Worm (Caenorhabditis elegans): ENCODE results near the gene W10D9.1.

Gene W10D9.1

DNA sequence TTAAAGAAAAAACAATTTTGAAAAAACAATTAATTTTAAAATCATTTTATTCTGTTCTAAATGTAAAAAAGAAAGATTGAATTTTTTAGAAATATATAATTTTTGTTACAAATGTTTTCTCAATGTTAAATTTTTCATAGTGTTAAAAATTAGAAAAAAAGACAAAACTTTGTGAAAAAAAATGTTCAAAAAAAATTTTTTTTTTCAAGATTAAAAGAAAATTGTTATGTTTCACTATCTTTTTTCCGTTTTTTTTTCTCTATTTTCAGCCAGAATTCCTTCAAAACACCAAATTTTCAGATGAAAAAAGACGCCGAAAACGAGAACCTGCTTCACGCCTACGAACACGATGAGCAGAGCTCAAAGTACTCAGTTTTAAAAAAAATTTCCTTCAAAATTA lies 40.4 kb downstream of the W10D9.1 start, which contains the start of gene sms-5:
Gene sms-5 (plus strand): TSS at position 301 of the 400 bp plus-strand sequence.
- no peak for TF ChIP-seq nhr-232 (tag; optimal IDR thresholded peaks at IDR 0.05)
- no peak for TF ChIP-seq elt-4 (tag; optimal IDR thresholded peaks at IDR 0.05)
- TF ChIP-seq hlh-13 (GFP tag; optimal IDR thresholded peaks at IDR 0.05): no peak
- no peak for TF ChIP-seq lim-6 (tag; optimal IDR thresholded peaks at IDR 0.05)
- TF ChIP-seq tbx-2 (tag; optimal IDR thresholded peaks at IDR 0.05): no peak
- no peak for TF ChIP-seq hlh-6 (tag; optimal IDR thresholded peaks at IDR 0.05)
- TF ChIP-seq unc-55 (GFP tag; optimal IDR thresholded peaks at IDR 0.05): no peak
- no peak for TF ChIP-seq dve-1 (tag; optimal IDR thresholded peaks at IDR 0.05)
- TF ChIP-seq ceh-14 (tag; optimal IDR thresholded peaks at IDR 0.05): no peak
- no peak for TF ChIP-seq ztf-16 (tag; optimal IDR thresholded peaks at IDR 0.05)

DNA sequence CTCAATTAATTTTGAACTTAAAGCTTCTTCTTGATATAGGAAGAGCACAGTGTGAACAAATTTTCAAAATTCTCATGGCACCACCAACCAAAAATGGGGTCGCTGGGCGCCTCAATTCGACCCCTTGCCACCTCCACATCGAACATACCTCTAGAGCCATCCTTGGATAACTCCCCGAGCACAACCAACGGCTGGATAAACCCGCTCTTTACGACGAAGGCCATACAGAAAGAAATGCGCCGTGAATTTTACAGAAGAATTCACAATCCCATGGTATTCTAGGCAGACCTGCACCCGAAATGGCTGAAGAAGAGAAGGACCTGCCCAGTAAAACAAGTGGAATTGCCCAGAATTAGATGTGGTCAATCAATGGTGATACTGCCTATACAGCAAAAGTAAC lies 47.9 kb downstream of the W10D9.1 start:
- TF ChIP-seq ets-4 (tag; optimal IDR thresholded peaks at IDR 0.05) (no peak), elt-2 (tag; optimal IDR thresholded peaks at IDR 0.05) (no peak), tbx-2 (tag; optimal IDR thresholded peaks at IDR 0.05) (no peak), dmd-4 (tag; optimal IDR thresholded peaks at IDR 0.05; ENCODE audit: borderline replicate concordance) (no peak), rnt-1 (tag; optimal IDR thresholded peaks at IDR 0.05) (no peak), ceh-48 (tag; optimal IDR thresholded peaks at IDR 0.05) (no peak), npax-4 (tag; optimal IDR thresholded peaks at IDR 0.05) (no peak), T23F11.4 (GFP tag; optimal IDR thresholded peaks at IDR 0.05) (no peak), hlh-30 (tag; optimal IDR thresholded peaks at IDR 0.05; ENCODE audit: insufficient read depth) (no peak), ztf-16 (tag; optimal IDR thresholded peaks at IDR 0.05) (no peak), mec-3 (tag; optimal IDR thresholded peaks at IDR 0.05; ENCODE audit: borderline replicate concordance) (no peak), pha-4 (tag; optimal IDR thresholded peaks at IDR 0.05) (no peak), ceh-14 (tag; optimal IDR thresholded peaks at IDR 0.05) (no peak), C08G9.2 (tag; optimal IDR thresholded peaks at IDR 0.05) (no peak)

Data from whole organism, late embryonic.